Fruit fly (Drosophila melanogaster): ENCODE results near the gene CG9705.

The CG9705 gene

DNA sequence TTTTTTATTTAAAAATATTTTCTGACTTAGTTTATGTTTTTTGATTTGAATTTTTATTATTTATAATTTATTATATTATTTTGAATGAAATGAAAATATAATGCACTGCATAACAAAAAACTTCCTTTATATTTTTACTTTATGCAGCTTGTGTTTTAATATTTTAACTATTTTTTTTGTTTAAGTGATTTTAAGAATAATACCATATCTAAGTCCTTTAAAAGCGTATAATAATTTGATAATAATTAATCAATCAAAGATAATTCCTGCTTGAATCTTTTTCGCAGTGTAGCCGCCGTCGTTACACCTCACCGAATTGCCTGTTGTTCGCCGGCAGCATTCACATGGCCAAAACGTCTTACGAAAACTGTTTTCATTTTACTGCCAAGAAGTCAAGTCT lies 45.3 kb downstream of the CG9705 start (continued):
- TF ChIP-seq Dref (GFP tag; IDR thresholded peaks at IDR 0.05) (no peak), CG7839 (tag; optimal IDR thresholded peaks at IDR 0.05) (peak; percentile 56), CG13296 (GFP tag; optimal IDR thresholded peaks at IDR 0.05) (peak; percentile 17), az2 (GFP tag; optimal IDR thresholded peaks at IDR 0.05) (peak; percentile 1), CG16813 (GFP tag; IDR thresholded peaks at IDR 0.05; ENCODE audit: partially characterized antibody) (no peak), CG3407 (GFP tag; optimal IDR thresholded peaks at IDR 0.05) (no peak), CG17385 (GFP tag; optimal IDR thresholded peaks at IDR 0.05) (peak; percentile 14), row (GFP tag; IDR thresholded peaks at IDR 0.05) (no peak; the same call in 1 of the 3 replicates), Hr51 (GFP tag; optimal IDR thresholded peaks at IDR 0.05) (peak in 1 of 2 experiments; percentile 75), Ada2b (GFP tag; IDR thresholded peaks at IDR 0.05) (peak; percentile 21; the same call in 1 of the 2 replicates), tap (tag; optimal IDR thresholded peaks at IDR 0.05) (peak; percentile 3), CG12391 (tag; optimal IDR thresholded peaks at IDR 0.05) (peak; percentile 40), CG17829 (tag; optimal IDR thresholded peaks at IDR 0.05) (peak; percentile 19), CG7556 (GFP tag; optimal IDR thresholded peaks at IDR 0.05) (peak; percentile 47), dmrt11E (tag; optimal IDR thresholded peaks at IDR 0.05) (no peak), CG9437 (GFP tag; optimal IDR thresholded peaks at IDR 0.05) (peak; percentile 45), CrebB (tag; optimal IDR thresholded peaks at IDR 0.05) (no peak), Fer1 (GFP tag; optimal IDR thresholded peaks at IDR 0.05) (peak; percentile 1), fd96Cb (tag; optimal IDR thresholded peaks at IDR 0.05) (peak; percentile 7), nmo (GFP tag; optimal IDR thresholded peaks at IDR 0.05) (peak; percentile 45), CG13424 (tag; optimal IDR thresholded peaks at IDR 0.05) (peak; percentile 56), lola (GFP tag; optimal IDR thresholded peaks at IDR 0.05) (peak in 1 of 3 experiments; percentile 16), cwo (GFP tag; optimal IDR thresholded peaks at IDR 0.05) (no peak), CG2712 (tag; optimal IDR thresholded peaks at IDR 0.05) (peak; percentile 31), zen2 (GFP tag; IDR thresholded peaks at IDR 0.05; ENCODE audit: partially characterized antibody) (no peak), CG11504 (tag; optimal IDR thresholded peaks at IDR 0.05) (peak; percentile 73), sob (GFP tag; IDR thresholded peaks at IDR 0.05) (no peak), p53 (GFP tag; optimal IDR thresholded peaks at IDR 0.05) (no peak), CG11398 (GFP tag; optimal IDR thresholded peaks at IDR 0.05) (no peak), Jarid2 (GFP tag; optimal IDR thresholded peaks at IDR 0.05) (no peak), dmrt99B (tag; optimal IDR thresholded peaks at IDR 0.05) (peak; percentile 68), Nf-YC (tag; optimal IDR thresholded peaks at IDR 0.05) (peak; percentile 52), hb (GFP tag; IDR thresholded peaks at IDR 0.05; ENCODE audit: partially characterized antibody) (no peak), PHDP (tag; optimal IDR thresholded peaks at IDR 0.05) (no peak), CG30403 (GFP tag; optimal IDR thresholded peaks at IDR 0.05) (peak; percentile 17), Pdp1 (GFP tag; optimal IDR thresholded peaks at IDR 0.05) (no peak), CG18619 (GFP tag; optimal IDR thresholded peaks at IDR 0.05) (peak; percentile 7), CoRest (tag; optimal IDR thresholded peaks at IDR 0.05) (peak; percentile 66)

DNA sequence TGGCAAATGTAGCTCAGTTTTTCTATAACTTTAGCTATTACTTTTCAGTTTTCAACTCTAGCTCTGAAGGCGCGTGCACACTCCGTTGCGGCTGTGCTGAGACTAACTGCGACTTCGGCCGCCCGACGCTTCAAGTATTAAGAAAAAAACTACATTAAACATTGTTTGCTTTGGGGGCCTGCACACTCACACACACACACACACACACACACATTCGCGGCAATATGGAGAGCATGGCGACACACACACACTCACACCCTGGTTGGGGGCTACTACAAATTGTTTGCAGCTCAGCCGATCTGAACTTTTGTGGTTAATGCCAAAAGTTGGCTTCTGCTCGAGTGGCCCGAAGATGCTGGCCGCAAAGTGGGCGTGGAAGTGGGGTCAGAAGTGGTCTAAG lies 49.1 kb downstream of the CG9705 start, which contains the start of gene CG13024:
TSS of gene CG13024 (minus strand) at position 108 of the 400 bp plus-strand sequence.
- TF ChIP-seq Med (GFP tag) (peak; percentile 53), abd-A (tag; optimal IDR thresholded peaks at IDR 0.05) (no peak), BtbVII (GFP tag; optimal IDR thresholded peaks at IDR 0.05) (no peak), cg (GFP tag; optimal IDR thresholded peaks at IDR 0.05) (peak; percentile 43), CG5953 (GFP tag; IDR thresholded peaks at IDR 0.05) (no peak), HLH3B (GFP tag; IDR thresholded peaks at IDR 0.05) (0 out of 2 replicates have a peak, but pooled peaks have one; percentile 5), CG1603 (tag; optimal IDR thresholded peaks at IDR 0.05) (no peak), otp (GFP tag; IDR thresholded peaks at IDR 0.05) (peak; percentile 28; the same call in 1 of the 3 replicates), chm (GFP tag; IDR thresholded peaks at IDR 0.05) (no peak), Deaf1 (tag; optimal IDR thresholded peaks at IDR 0.05) (peak; percentile 41), chinmo (GFP tag; IDR thresholded peaks at IDR 0.05; ENCODE audit: partially characterized antibody) (peak; percentile 80; the same call in 2 of the 4 replicates), hbn (GFP tag; IDR thresholded peaks at IDR 0.05; ENCODE audit: partially characterized antibody) (no peak), CG6272 (GFP tag; IDR thresholded peaks at IDR 0.05) (no peak)

Data from whole organism, embryonic.